Worm (Caenorhabditis elegans): Measurements from ENCODE around the gene R07E5.7.

- TF ChIP-seq aha-1 (tag) (peak; percentile 82), ztf-11 (tag; optimal IDR thresholded peaks at IDR 0.05) (no peak), mdl-1 (tag; optimal IDR thresholded peaks at IDR 0.05) (no peak), fos-1 (tag; optimal IDR thresholded peaks at IDR 0.05) (no peak), mes-2 (tag; optimal IDR thresholded peaks at IDR 0.05; ENCODE audit: poor library complexity, severe bottlenecking) (no peak), lin-1 (GFP tag; IDR thresholded peaks at IDR 0.05) (no peak), egl-27 (tag; optimal IDR thresholded peaks at IDR 0.05) (no peak), lin-15B (tag; optimal IDR thresholded peaks at IDR 0.05) (no peak), lir-3 (tag; optimal IDR thresholded peaks at IDR 0.05) (no peak)
These were observed 16.3 kb upstream of the R07E5.7 start for ce11 chrIII:4435262-4435661.
